Fruit fly (Drosophila melanogaster) whole organism, prepupa: ENCODE measurements around the gene Msp300.

Experiments used
- Blimp-1 ChIP-seq: fragments of 200-800 bp; sonication (Bioruptor generic); optimal IDR thresholded peaks from 3 replicates; lab custom pipeline; 2017; ENCODE audit warnings: missing biosample characterization, missing genetic modification characterization, mild to moderate bottlenecking, moderate library complexity, missing genetic modification reagents
- Sox14 ChIP-seq: fragments of 200-800 bp; sonication (Bioruptor generic); optimal IDR thresholded peaks from 3 replicates; lab custom pipeline; 2016; ENCODE audit warnings: missing biosample characterization, missing genetic modification characterization
- ss ChIP-seq, 2 experiments: fragments of 200-800 bp; sonication (Bioruptor generic); optimal IDR thresholded peaks; 2 replicates in 1 of 2; 3 replicates in 1 of 2; lab custom pipeline; 2017 to 2018; ENCODE audit warnings: mild to moderate bottlenecking in 2 of 2, missing biosample characterization in 2 of 2, missing genetic modification characterization in 2 of 2, moderate library complexity in 1 of 2
- topi ChIP-seq: fragments of 200-800 bp; sonication (Bioruptor generic); optimal IDR thresholded peaks from 3 replicates; lab custom pipeline; 2016; ENCODE audit warnings: missing biosample characterization, missing genetic modification characterization

dm6 chr2L:5210145-5210504 lies 109.4 kb downstream of the Msp300 start, which contains the start of gene Cyp28d1:
- no peak for TF ChIP-seq topi (GFP tag; lab: Kevin White, UChicago)
- TF ChIP-seq Blimp-1 (GFP tag; lab: Kevin White, UChicago), result no peak
- no peak for TF ChIP-seq ss (GFP tag; optimal IDR thresholded peaks at IDR 0.05; lab: Kevin White, UChicago)
- TF ChIP-seq Sox14, result no peak
